Worm (Caenorhabditis elegans): Measurements from ENCODE around the gene C29A12.22.

ce11 chrV:10805934-10806333, 5.9 kb upstream of the C29A12.22 start, which contains the start of gene prp-38:
- TF ChIP-seq ceh-36 (tag; optimal IDR thresholded peaks at IDR 0.05) (no peak), pes-1 (GFP tag; IDR thresholded peaks at IDR 0.05) (no peak), hmg-4 (GFP tag; optimal IDR thresholded peaks at IDR 0.05) (no peak), flt-1 (GFP tag; IDR thresholded peaks at IDR 0.05) (no peak), ama-1 (optimal IDR thresholded peaks at IDR 0.05) (no peak), scrt-1 (GFP tag; IDR thresholded peaks at IDR 0.05) (no peak), ets-7 (tag; optimal IDR thresholded peaks at IDR 0.05) (no peak), aly-1 (tag; optimal IDR thresholded peaks at IDR 0.05) (no peak), ceh-13 (GFP tag; optimal IDR thresholded peaks at IDR 0.05) (no peak), hmbx-1 (tag; optimal IDR thresholded peaks at IDR 0.05) (no peak), B0310.2 (tag; optimal IDR thresholded peaks at IDR 0.05) (no peak), tbx-11 (GFP tag; IDR thresholded peaks at IDR 0.05) (no peak), F13C5.2 (tag; optimal IDR thresholded peaks at IDR 0.05) (no peak), tra-4 (tag; optimal IDR thresholded peaks at IDR 0.05) (no peak)
